Worm (Caenorhabditis elegans): ENCODE measurements around the gene eef-1G.

eef-1G gene

DNA sequence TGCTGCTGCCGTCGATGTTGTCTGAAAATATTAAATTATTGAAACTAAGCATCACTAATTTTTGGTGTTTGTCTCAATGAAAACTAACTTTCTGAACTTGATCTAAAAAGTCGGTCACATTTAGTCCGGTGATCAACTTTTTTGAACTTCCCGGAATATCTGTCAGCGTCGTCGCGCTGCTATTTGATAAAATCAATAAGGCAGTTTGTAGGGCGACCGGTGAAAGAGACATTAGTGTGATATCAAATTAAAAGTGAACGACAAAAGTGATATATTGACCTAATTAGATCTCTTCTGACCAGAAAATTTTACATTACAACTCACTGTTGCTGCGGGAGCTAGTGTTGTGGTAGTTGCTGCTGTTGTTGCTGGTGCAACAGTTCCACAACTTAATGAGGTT, 5.4 kb downstream of the eef-1G start:
- TF ChIP-seq ceh-6 (GFP tag; optimal IDR thresholded peaks at IDR 0.05) = no peak
- no peak for TF ChIP-seq C08G9.2 (tag; optimal IDR thresholded peaks at IDR 0.05)
- no peak for TF ChIP-seq Y22D7AL.16 (tag; optimal IDR thresholded peaks at IDR 0.05)
- no peak for TF ChIP-seq tbx-2 (tag; optimal IDR thresholded peaks at IDR 0.05)
- TF ChIP-seq hlh-8 (tag; optimal IDR thresholded peaks at IDR 0.05) = no peak
- no peak for TF ChIP-seq ref-2 (tag; optimal IDR thresholded peaks at IDR 0.05)

DNA sequence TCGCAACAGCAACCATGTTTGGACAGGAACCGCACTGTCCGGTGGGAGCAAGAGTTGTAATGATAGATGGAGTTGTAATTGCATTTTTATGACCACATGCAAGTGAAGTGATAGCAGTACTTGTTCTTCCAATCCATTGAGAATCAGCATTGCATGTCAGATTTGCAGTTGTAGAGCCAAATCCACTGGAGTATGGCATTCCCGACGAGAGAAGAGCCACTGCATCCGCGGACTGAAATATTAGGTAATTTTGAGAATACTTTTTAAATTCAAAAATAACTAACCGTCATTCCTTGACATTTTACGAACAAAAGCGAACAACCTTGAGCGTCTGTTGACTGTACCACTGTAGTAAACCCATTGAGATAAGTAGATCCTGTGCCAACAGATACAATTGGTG, 9.6 kb downstream of the eef-1G start:
- TF ChIP-seq eyg-1 (tag; optimal IDR thresholded peaks at IDR 0.05) (no peak), sdc-2 (tag; optimal IDR thresholded peaks at IDR 0.05) (no peak), ceh-14 (tag; optimal IDR thresholded peaks at IDR 0.05) (no peak), dmd-4 (tag; optimal IDR thresholded peaks at IDR 0.05; ENCODE audit: borderline replicate concordance) (no peak), pag-3 (tag; optimal IDR thresholded peaks at IDR 0.05; ENCODE audit: borderline replicate concordance) (no peak), hlh-6 (tag; optimal IDR thresholded peaks at IDR 0.05) (no peak), rnt-1 (tag; optimal IDR thresholded peaks at IDR 0.05) (no peak), ama-1 (optimal IDR thresholded peaks at IDR 0.05) (no peak), ets-4 (tag; optimal IDR thresholded peaks at IDR 0.05) (no peak), sox-4 (tag; optimal IDR thresholded peaks at IDR 0.05) (no peak), unc-3 (GFP tag; conservative IDR thresholded peaks at IDR 0.05) (no peak), unc-3 (tag; optimal IDR thresholded peaks at IDR 0.05) (no peak)

DNA sequence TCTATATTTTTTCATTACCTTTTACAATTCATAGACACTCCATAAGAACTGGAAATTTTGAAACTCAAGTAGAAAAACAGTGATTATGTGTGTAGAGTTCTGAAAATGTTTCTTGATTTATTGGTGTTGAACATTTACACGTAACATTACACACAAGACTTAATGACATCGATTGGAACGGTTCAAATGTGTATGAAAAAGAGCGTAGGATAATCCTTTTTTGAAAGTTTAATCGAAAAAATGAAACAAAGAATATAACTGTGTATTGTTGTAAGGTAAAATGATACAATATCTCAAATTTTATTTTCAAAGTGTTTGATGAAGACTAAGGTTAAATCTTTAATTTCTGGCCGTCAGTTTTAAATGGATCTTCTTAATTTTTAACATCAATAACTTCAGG, 15.6 kb downstream of the eef-1G start, which contains the start of gene fig-1:
Gene fig-1, minus strand, starts transcription at position 101 of the 400 bp plus-strand sequence.
- TF ChIP-seq fkh-6 (tag; optimal IDR thresholded peaks at IDR 0.05) (no peak), fax-1 (tag; optimal IDR thresholded peaks at IDR 0.05) (no peak), hlh-15 (tag; optimal IDR thresholded peaks at IDR 0.05) (no peak), sdc-2 (tag; optimal IDR thresholded peaks at IDR 0.05) (no peak), elt-2 (tag; optimal IDR thresholded peaks at IDR 0.05) (no peak), mec-3 (tag; optimal IDR thresholded peaks at IDR 0.05; ENCODE audit: borderline replicate concordance) (no peak), T23F11.4 (GFP tag; optimal IDR thresholded peaks at IDR 0.05) (no peak), K02D7.2 (tag; optimal IDR thresholded peaks at IDR 0.05) (no peak)

DNA sequence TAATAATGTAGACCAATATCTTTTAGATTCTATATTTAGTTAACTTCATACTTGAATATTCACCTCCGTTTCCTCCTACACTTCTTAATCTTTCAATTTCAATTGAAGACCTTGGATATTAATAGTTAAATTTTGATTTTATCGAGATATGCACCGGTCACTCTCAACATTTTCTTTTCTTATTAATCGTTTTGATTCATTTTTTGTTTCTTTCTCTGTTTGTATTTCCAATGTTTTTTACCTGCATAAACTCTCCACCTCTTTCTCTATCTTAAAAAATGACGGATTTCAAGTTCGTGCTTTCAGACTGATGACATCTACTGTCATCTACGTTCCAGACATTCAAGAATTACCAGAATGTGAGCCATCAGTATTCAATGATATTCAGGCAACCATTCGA, 26.3 kb downstream of the eef-1G start, which contains the start of gene frpr-9:
Gene frpr-9, plus strand, starts transcription at position 301 of the 400 bp plus-strand sequence.
- TF ChIP-seq hlh-13 (GFP tag; optimal IDR thresholded peaks at IDR 0.05) (no peak), eyg-1 (tag; optimal IDR thresholded peaks at IDR 0.05) (no peak), C08G9.2 (tag; optimal IDR thresholded peaks at IDR 0.05) (no peak), pros-1 (tag; optimal IDR thresholded peaks at IDR 0.05) (no peak), Y22D7AL.16 (tag; optimal IDR thresholded peaks at IDR 0.05) (no peak), ceh-6 (GFP tag; optimal IDR thresholded peaks at IDR 0.05) (no peak), npax-4 (tag; optimal IDR thresholded peaks at IDR 0.05) (no peak)

ce11 chrV:10998797-10999196, 33.3 kb downstream of the eef-1G start, which contains the start of gene F53B7.7:
Gene F53B7.7 (plus strand): TSS chrV:10999097.
- TF ChIP-seq tbx-2 (tag; optimal IDR thresholded peaks at IDR 0.05) (no peak), dmd-4 (tag; optimal IDR thresholded peaks at IDR 0.05; ENCODE audit: borderline replicate concordance) (no peak), ceh-31 (tag; optimal IDR thresholded peaks at IDR 0.05) (no peak), fkh-6 (tag; optimal IDR thresholded peaks at IDR 0.05) (no peak), odd-2 (tag; optimal IDR thresholded peaks at IDR 0.05) (no peak), ceh-9 (tag; optimal IDR thresholded peaks at IDR 0.05) (no peak), hlh-13 (GFP tag; optimal IDR thresholded peaks at IDR 0.05) (no peak), lim-6 (tag; optimal IDR thresholded peaks at IDR 0.05) (no peak)

DNA sequence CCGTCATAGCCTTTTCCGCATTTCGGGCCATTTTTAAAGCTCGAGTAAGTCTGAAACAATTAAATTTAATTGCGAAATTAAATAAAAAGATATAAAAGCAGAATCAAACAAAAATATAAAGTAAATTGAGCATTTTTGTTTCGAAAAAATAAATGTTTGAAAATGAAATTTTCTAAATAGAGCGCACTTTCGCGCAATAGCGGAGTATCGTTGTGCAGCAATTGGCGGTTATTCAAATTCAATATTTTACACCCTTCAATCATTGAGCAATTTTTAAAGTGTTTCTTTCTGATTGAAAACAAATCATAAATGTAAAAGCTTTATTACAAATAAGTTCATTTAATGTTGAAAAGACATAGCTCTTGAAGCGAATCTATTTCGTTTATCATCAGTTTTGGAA, 35.1 kb downstream of the eef-1G start, which contains the start of gene isy-1:
Gene isy-1, minus strand, starts transcription at position 50 of the 400 bp plus-strand sequence.
- TF ChIP-seq ahr-1 (tag; optimal IDR thresholded peaks at IDR 0.05) = no peak
- no peak for TF ChIP-seq mec-3 (tag; optimal IDR thresholded peaks at IDR 0.05; ENCODE audit: borderline replicate concordance)
- peak; percentile 37 for TF ChIP-seq nfya-1 (tag; optimal IDR thresholded peaks at IDR 0.05)
- TF ChIP-seq ceh-31 (tag; optimal IDR thresholded peaks at IDR 0.05) = peak; percentile 47
- no peak for TF ChIP-seq eyg-1 (tag; optimal IDR thresholded peaks at IDR 0.05)
- TF ChIP-seq fax-1 (tag; optimal IDR thresholded peaks at IDR 0.05) = no peak
- no peak for TF ChIP-seq ceh-48 (tag; optimal IDR thresholded peaks at IDR 0.05)
- peak; percentile 92 for TF ChIP-seq unc-42 (tag; optimal IDR thresholded peaks at IDR 0.05)
- TF ChIP-seq ztf-16 (tag; optimal IDR thresholded peaks at IDR 0.05) = no peak

All from whole organism, late embryonic.